Fruit fly (Drosophila melanogaster) whole organism, embryonic: ENCODE measurements around the gene Zip89B.

Source experiments
- Abd-B ChIP-seq: fragments of 200-800 bp; sonication (Bioruptor generic); optimal IDR thresholded peaks from 2 replicates; lab custom pipeline; 2018; ENCODE audit warnings: missing biosample characterization, mild to moderate bottlenecking, missing genetic modification characterization, moderate library complexity
- Atf6 ChIP-seq: fragments of 200-800 bp; sonication (Bioruptor generic); IDR thresholded peaks from 2 replicates; pipeline ENCODE4 v1.3.6; 2022; ENCODE audit warnings: missing biosample characterization, missing genetic modification characterization
- C15 ChIP-seq: fragments of 200-800 bp; sonication (Bioruptor generic); IDR thresholded peaks from 3 replicates; pipeline ENCODE4 v1.3.6; 2022; ENCODE audit warnings: missing biosample characterization, missing genetic modification characterization
- CG10274 ChIP-seq: fragments of 200-800 bp; sonication (Bioruptor generic); optimal IDR thresholded peaks from 3 replicates; lab custom pipeline; 2017; ENCODE audit warnings: missing biosample characterization, mild to moderate bottlenecking, missing genetic modification characterization
- CG10431 ChIP-seq: fragments of 200-800 bp; sonication (Bioruptor generic); optimal IDR thresholded peaks from 3 replicates; lab custom pipeline; 2018; ENCODE audit warnings: missing biosample characterization, mild to moderate bottlenecking, missing genetic modification characterization
- CG12219 ChIP-seq: fragments of 200-800 bp; sonication (Bioruptor generic); optimal IDR thresholded peaks from 3 replicates; lab custom pipeline; 2018; ENCODE audit warnings: missing biosample characterization, mild to moderate bottlenecking, missing genetic modification characterization
- CG12769 ChIP-seq: fragments of 200-800 bp; sonication (Bioruptor generic); optimal IDR thresholded peaks from 2 replicates; lab custom pipeline; 2019; ENCODE audit warnings: missing biosample characterization, mild to moderate bottlenecking, missing genetic modification characterization, moderate library complexity
- CG14014 ChIP-seq: fragments of 200-800 bp; sonication (Bioruptor generic); IDR thresholded peaks from 2 replicates; pipeline ENCODE4 v1.3.6; 2022; ENCODE audit warnings: missing biosample characterization, missing genetic modification characterization
- CG14441 ChIP-seq: fragments of 200-800 bp; sonication (Bioruptor generic); IDR thresholded peaks from 2 replicates; pipeline ENCODE4 v1.3.6; 2022; ENCODE audit warnings: missing biosample characterization, missing genetic modification characterization
- CG1529 ChIP-seq: fragments of 200-800 bp; sonication (Bioruptor generic); optimal IDR thresholded peaks from 3 replicates; lab custom pipeline; 2018; ENCODE audit warnings: missing biosample characterization, missing genetic modification characterization
- CG15479 ChIP-seq: fragments of 200-800 bp; sonication (Bioruptor generic); optimal IDR thresholded peaks from 3 replicates; lab custom pipeline; 2019; ENCODE audit warnings: missing biosample characterization, mild to moderate bottlenecking, missing genetic modification characterization, moderate library complexity
- CG17829 ChIP-seq: fragments of 200-800 bp; optimal IDR thresholded peaks from 2 replicates; lab custom pipeline; 2019; ENCODE audit warnings: missing biosample characterization, mild to moderate bottlenecking, missing genetic modification characterization, moderate library complexity
- CG1792 ChIP-seq: fragments of 200-800 bp; sonication (Bioruptor generic); optimal IDR thresholded peaks from 2 replicates; lab custom pipeline; 2016; ENCODE audit warnings: missing biosample characterization, missing genetic modification characterization
- CG18262 ChIP-seq: fragments of 200-800 bp; optimal IDR thresholded peaks from 3 replicates; lab custom pipeline; 2019; ENCODE audit warnings: missing biosample characterization, mild to moderate bottlenecking, missing genetic modification characterization, moderate library complexity
- CG2202 ChIP-seq: fragments of 200-800 bp; sonication (Bioruptor generic); optimal IDR thresholded peaks from 2 replicates; lab custom pipeline; 2018; ENCODE audit warnings: missing biosample characterization, mild to moderate bottlenecking, missing genetic modification characterization
- CG3163 ChIP-seq: fragments of 200-800 bp; sonication (Bioruptor generic); optimal IDR thresholded peaks from 3 replicates; lab custom pipeline; 2016; ENCODE audit warnings: missing biosample characterization, missing genetic modification characterization
- CG3726 ChIP-seq: fragments of 200-800 bp; sonication (Bioruptor generic); IDR thresholded peaks from 3 replicates; pipeline ENCODE4, ENCODE4 v1.3.6; 2022; ENCODE audit warnings: missing biosample characterization, missing genetic modification characterization
- CG42726 ChIP-seq: fragments of 200-800 bp; sonication (Bioruptor generic); IDR thresholded peaks from 2 replicates; pipeline ENCODE4 v1.3.6; 2022; ENCODE audit warnings: missing biosample characterization, missing genetic modification characterization; ENCODE audit not compliant: partially characterized antibody
- CG6254 ChIP-seq: fragments of 200-800 bp; sonication (Bioruptor generic); optimal IDR thresholded peaks from 3 replicates; lab custom pipeline; 2017; ENCODE audit warnings: mild to moderate bottlenecking, missing biosample characterization, missing genetic modification reagents, missing genetic modification characterization
- CG6683 ChIP-seq: fragments of 200-800 bp; sonication (Bioruptor generic); optimal IDR thresholded peaks from 2 replicates; lab custom pipeline; 2017; ENCODE audit warnings: missing biosample characterization, mild to moderate bottlenecking, missing genetic modification characterization, missing genetic modification reagents
- CG6765 ChIP-seq: fragments of 200-800 bp; sonication (Bioruptor generic); optimal IDR thresholded peaks from 3 replicates; lab custom pipeline; 2017; ENCODE audit warnings: missing biosample characterization, mild to moderate bottlenecking, missing genetic modification characterization
- CG7963 ChIP-seq: fragments of 200-800 bp; sonication (Bioruptor generic); IDR thresholded peaks from 3 replicates; pipeline ENCODE4 v1.3.6; 2022; ENCODE audit warnings: missing biosample characterization, missing genetic modification characterization; ENCODE audit not compliant: partially characterized antibody
- CG8388 ChIP-seq: fragments of 200-800 bp; sonication (Bioruptor generic); optimal IDR thresholded peaks from 2 replicates; lab custom pipeline; 2019; ENCODE audit warnings: missing biosample characterization, mild to moderate bottlenecking, missing genetic modification characterization, moderate library complexity
- CrebB ChIP-seq: fragments of 200-800 bp; sonication (Bioruptor generic); optimal IDR thresholded peaks from 3 replicates; lab custom pipeline; 2018; ENCODE audit warnings: missing biosample characterization, mild to moderate bottlenecking, missing genetic modification characterization
- Deaf1 ChIP-seq: fragments of 200-800 bp; optimal IDR thresholded peaks from 3 replicates; lab custom pipeline; 2019; ENCODE audit warnings: missing biosample characterization, mild to moderate bottlenecking, missing genetic modification characterization, moderate library complexity
- Drgx ChIP-seq: fragments of 200-800 bp; sonication (Bioruptor generic); IDR thresholded peaks from 2 replicates; pipeline ENCODE4 v1.3.6; 2022; ENCODE audit warnings: missing biosample characterization, missing genetic modification characterization
- Ets97D ChIP-seq: fragments of 200-800 bp; sonication (Bioruptor generic); optimal IDR thresholded peaks from 3 replicates; lab custom pipeline; 2016; ENCODE audit warnings: missing biosample characterization, missing genetic modification characterization
- H15 ChIP-seq: fragments of 200-800 bp; sonication (Bioruptor generic); IDR thresholded peaks from 3 replicates; pipeline ENCODE4 v1.3.6; 2022; ENCODE audit warnings: missing biosample characterization, missing genetic modification characterization
- HHEX ChIP-seq: fragments of 200-800 bp; sonication (Bioruptor generic); optimal IDR thresholded peaks from 3 replicates; lab custom pipeline; 2017; ENCODE audit warnings: missing biosample characterization, mild to moderate bottlenecking, missing genetic modification characterization, missing genetic modification reagents
- MTF-1 ChIP-seq: fragments of 200-800 bp; sonication (Bioruptor generic); optimal IDR thresholded peaks from 2 replicates; lab custom pipeline; 2018; ENCODE audit warnings: missing biosample characterization, mild to moderate bottlenecking, missing genetic modification characterization, borderline replicate concordance
- Ravus ChIP-seq: fragments of 200-800 bp; sonication (Bioruptor generic); IDR thresholded peaks from 2 replicates; pipeline ENCODE4 v1.3.6; 2022; ENCODE audit warnings: missing biosample characterization, missing genetic modification characterization
- Rx ChIP-seq: fragments of 200-800 bp; sonication (Bioruptor generic); IDR thresholded peaks from 2 replicates; pipeline ENCODE4 v1.3.6; 2022; ENCODE audit warnings: missing biosample characterization, missing genetic modification characterization
- Trl ChIP-seq, 3 experiments: fragments of >200 bp in 2 of 3; fragments of 200-800 bp in 1 of 3; sonication (Bioruptor generic) in 1 of 3; optimal IDR thresholded peaks; 2 replicates in 1 of 3; 3 replicates in 2 of 3; lab custom pipeline; 2016 to 2017; ENCODE audit warnings: missing biosample characterization in 1 of 3, missing genetic modification characterization in 1 of 3
- amos ChIP-seq: fragments of 200-800 bp; sonication (Bioruptor generic); IDR thresholded peaks from 2 replicates; pipeline ENCODE4 v1.3.6; 2022; ENCODE audit warnings: missing biosample characterization, missing genetic modification characterization; ENCODE audit not compliant: partially characterized antibody
- caup ChIP-seq: fragments of 200-800 bp; sonication (Bioruptor generic); optimal IDR thresholded peaks from 3 replicates; lab custom pipeline; 2017; ENCODE audit warnings: missing biosample characterization, mild to moderate bottlenecking, missing genetic modification characterization, moderate library complexity; ENCODE audit not compliant: severe bottlenecking
- ci ChIP-seq: fragments of 200-800 bp; sonication (Bioruptor generic); IDR thresholded peaks from 3 replicates; pipeline ENCODE4 v1.3.6; 2022; ENCODE audit warnings: missing biosample characterization, missing genetic modification characterization
- da ChIP-seq: fragments of 200-800 bp; sonication (Bioruptor generic); optimal IDR thresholded peaks from 2 replicates; lab custom pipeline; 2016; ENCODE audit warnings: missing biosample characterization, missing genetic modification characterization
- ewg ChIP-seq: fragments of 200-800 bp; sonication (Bioruptor generic); optimal IDR thresholded peaks from 3 replicates; lab custom pipeline; 2017; ENCODE audit warnings: mild to moderate bottlenecking, missing biosample characterization, missing genetic modification reagents, missing genetic modification characterization
- gt ChIP-seq: fragments of 200-800 bp; sonication (Bioruptor generic); IDR thresholded peaks from 2 replicates; pipeline ENCODE4 v1.3.6; 2022; ENCODE audit warnings: missing biosample characterization, missing genetic modification characterization
- hbn ChIP-seq: fragments of 200-800 bp; sonication (Bioruptor generic); IDR thresholded peaks from 2 replicates; pipeline ENCODE4 v1.3.6; 2022; ENCODE audit warnings: missing biosample characterization, missing genetic modification characterization; ENCODE audit not compliant: partially characterized antibody
- jigr1 ChIP-seq: fragments of 200-800 bp; sonication (Bioruptor generic); IDR thresholded peaks from 3 replicates; pipeline ENCODE4 v1.3.6; 2022; ENCODE audit warnings: missing biosample characterization, missing genetic modification characterization
- lbe ChIP-seq: fragments of 200-800 bp; sonication (Bioruptor generic); optimal IDR thresholded peaks from 2 replicates; lab custom pipeline; 2016; ENCODE audit warnings: missing biosample characterization, mild to moderate bottlenecking, missing genetic modification characterization
- lilli ChIP-seq: fragments of 200-800 bp; sonication (Bioruptor generic); optimal IDR thresholded peaks from 3 replicates; lab custom pipeline; 2016; ENCODE audit warnings: missing biosample characterization, missing genetic modification characterization
- lola ChIP-seq, 3 experiments: fragments of >200 bp in 2 of 3; fragments of 200-800 bp in 1 of 3; sonication (Bioruptor generic) in 1 of 3; optimal IDR thresholded peaks; 2 replicates each; lab custom pipeline; 2017 to 2019; ENCODE audit warnings: missing biosample characterization in 3 of 3, missing genetic modification characterization in 3 of 3, mild to moderate bottlenecking in 1 of 3, moderate library complexity in 1 of 3
- odd ChIP-seq: fragments of 200-800 bp; sonication (Bioruptor generic); optimal IDR thresholded peaks from 2 replicates; lab custom pipeline; 2017; ENCODE audit warnings: missing biosample characterization, mild to moderate bottlenecking, missing genetic modification characterization
- repo ChIP-seq: fragments of 200-800 bp; sonication (Bioruptor generic); optimal IDR thresholded peaks from 2 replicates; lab custom pipeline; 2016; ENCODE audit warnings: missing biosample characterization, missing genetic modification characterization
- ro ChIP-seq: fragments of 200-800 bp; sonication (Bioruptor generic); IDR thresholded peaks from 2 replicates; pipeline ENCODE4 v1.3.6; 2022; ENCODE audit warnings: missing biosample characterization, missing genetic modification characterization
- sisA ChIP-seq: fragments of 200-800 bp; sonication (Bioruptor generic); IDR thresholded peaks from 2 replicates; pipeline ENCODE4 v1.3.6; 2022; ENCODE audit warnings: missing biosample characterization, missing genetic modification characterization
- sr ChIP-seq: fragments of 200-800 bp; sonication (Bioruptor generic); IDR thresholded peaks from 3 replicates; pipeline ENCODE4 v1.3.6; 2022; ENCODE audit warnings: missing biosample characterization, missing genetic modification characterization
- wek ChIP-seq: fragments of 200-800 bp; sonication (Bioruptor generic); optimal IDR thresholded peaks from 3 replicates; lab custom pipeline; 2018; ENCODE audit warnings: missing biosample characterization, mild to moderate bottlenecking, missing genetic modification characterization, moderate library complexity
- zf30C ChIP-seq: fragments of 200-800 bp; sonication (Bioruptor generic); optimal IDR thresholded peaks from 3 replicates; lab custom pipeline; 2018; ENCODE audit warnings: missing biosample characterization, mild to moderate bottlenecking, missing genetic modification characterization

The Zip89B gene

dm6 chr3R:16274534-16274933 is 31.0 kb upstream of the Zip89B start:
- TF ChIP-seq caup (GFP tag; lab: Kevin White, UChicago) (no peak), Deaf1 (tag; lab: Kevin White, UChicago) (no peak), CG2202 (no peak), Rx (GFP tag; lab: Robert Waterston, UW) (no peak), CG18262 (no peak), CG1529 (GFP tag; lab: Kevin White, UChicago) (peak; percentile 86), wek (GFP tag; lab: Kevin White, UChicago) (no peak), lbe (no peak), MTF-1 (GFP tag; lab: Kevin White, UChicago) (no peak), Ets97D (GFP tag; lab: Kevin White, UChicago) (no peak), sr (GFP tag; lab: Robert Waterston, UW) (0 out of 3 replicates have a peak, but pooled peaks have one; percentile 32), gt (GFP tag; lab: Robert Waterston, UW) (no peak), sisA (GFP tag; lab: Robert Waterston, UW) (no peak), Ravus (GFP tag; lab: Robert Waterston, UW) (no peak), CG8388 (GFP tag; lab: Kevin White, UChicago) (no peak), CG1792 (GFP tag; lab: Kevin White, UChicago) (no peak), lola (GFP tag; optimal IDR thresholded peaks at IDR 0.05; lab: Kevin White, UChicago) (no peak), CG15479 (peak; percentile 70), CG12769 (tag; lab: Kevin White, UChicago) (no peak), Abd-B (GFP tag; lab: Kevin White, UChicago) (no peak), CrebB (no peak), hbn (no peak), lilli (GFP tag; lab: Kevin White, UChicago) (no peak), Drgx (GFP tag; lab: Robert Waterston, UW) (no peak), CG6254 (GFP tag; lab: Kevin White, UChicago) (no peak), HHEX (GFP tag; lab: Kevin White, UChicago) (no peak), Trl (optimal IDR thresholded peaks at IDR 0.05; lab: Kevin White, UChicago) (peak; percentile 70 to 71), Trl (GFP tag; optimal IDR thresholded peaks at IDR 0.05; lab: Kevin White, UChicago) (no peak), CG3163 (GFP tag; lab: Kevin White, UChicago) (peak; percentile 18), jigr1 (no peak), ci (GFP tag; lab: Robert Waterston, UW) (no peak), CG42726 (GFP tag; lab: Robert Waterston, UW) (no peak), C15 (GFP tag; lab: Robert Waterston, UW) (no peak), amos (GFP tag; lab: Robert Waterston, UW) (no peak), CG3726 (GFP tag; lab: Robert Waterston, UW) (no peak), CG6683 (GFP tag; lab: Kevin White, UChicago) (no peak), ro (GFP tag; lab: Robert Waterston, UW) (no peak), CG7963 (GFP tag; lab: Robert Waterston, UW) (no peak), CG14014 (GFP tag; lab: Robert Waterston, UW) (no peak), ewg (GFP tag; lab: Kevin White, UChicago) (peak; percentile 88), CG14441 (GFP tag; lab: Robert Waterston, UW) (no peak), CG17829 (tag; lab: Kevin White, UChicago) (no peak), CG10431 (GFP tag; lab: Kevin White, UChicago) (no peak), odd (no peak), da (GFP tag; lab: Kevin White, UChicago) (no peak), H15 (GFP tag; lab: Robert Waterston, UW) (no peak), repo (GFP tag; lab: Kevin White, UChicago) (no peak), Atf6 (GFP tag; lab: Robert Waterston, UW) (peak; percentile 21; the same call in 1 of the 2 replicates), CG6765 (GFP tag; lab: Kevin White, UChicago) (no peak), CG12219 (GFP tag; lab: Kevin White, UChicago) (no peak), zf30C (GFP tag; lab: Kevin White, UChicago) (no peak), CG10274 (GFP tag; lab: Kevin White, UChicago) (no peak)
